Fruit fly (Drosophila melanogaster): ENCODE results near the gene PIG-Wa.
A peak's percentile ranks its signal among the peaks of the same experiment; 100 is the strongest.

The PIG-Wa gene

dm6 chr2L:2364200-2364754 is 18.7 kb upstream of the PIG-Wa start:
- TF ChIP-seq CG12605 (GFP tag; IDR thresholded peaks at IDR 0.05), result no peak
- no peak for TF ChIP-seq D1 (tag; optimal IDR thresholded peaks at IDR 0.05)
- no peak for TF ChIP-seq CG34367 (tag; optimal IDR thresholded peaks at IDR 0.05)
- TF ChIP-seq Snoo (tag; optimal IDR thresholded peaks at IDR 0.05), result no peak
- peak; percentile 18; the same call in 1 of the 2 replicates for TF ChIP-seq Ets98B (GFP tag; IDR thresholded peaks at IDR 0.05)
- no peak for TF ChIP-seq CG8301 (tag; optimal IDR thresholded peaks at IDR 0.05)
- TF ChIP-seq CG8159 (tag; optimal IDR thresholded peaks at IDR 0.05), result no peak
- TF ChIP-seq rn (GFP tag; IDR thresholded peaks at IDR 0.05), result no peak
- TF ChIP-seq CG32121 (GFP tag; IDR thresholded peaks at IDR 0.05), result 0 out of 2 replicates have a peak, but pooled peaks have one; percentile 12
- peak; percentile 14 for TF ChIP-seq EcR (GFP tag; optimal IDR thresholded peaks at IDR 0.05)
- TF ChIP-seq CG10348 (GFP tag; IDR thresholded peaks at IDR 0.05), result no peak
- peak; percentile 16; the same call in 1 of the 3 replicates for TF ChIP-seq fd96Ca (GFP tag; IDR thresholded peaks at IDR 0.05)

- TF ChIP-seq CG12605 (GFP tag; IDR thresholded peaks at IDR 0.05) (peak; percentile 56; the same call in 1 of the 2 replicates), gl (tag; optimal IDR thresholded peaks at IDR 0.05) (no peak), CG34367 (tag; optimal IDR thresholded peaks at IDR 0.05) (peak; percentile 7), CG14655 (GFP tag; optimal IDR thresholded peaks at IDR 0.05) (no peak), CG17806 (tag; optimal IDR thresholded peaks at IDR 0.05) (no peak), CG9948 (tag; optimal IDR thresholded peaks at IDR 0.05) (no peak), CG8159 (tag; optimal IDR thresholded peaks at IDR 0.05) (no peak), CG13204 (GFP tag; optimal IDR thresholded peaks at IDR 0.05) (no peak), Pif1A (GFP tag; optimal IDR thresholded peaks at IDR 0.05) (no peak), fd96Ca (GFP tag; IDR thresholded peaks at IDR 0.05) (peak; percentile 38; the same call in 1 of the 3 replicates), Snoo (tag; optimal IDR thresholded peaks at IDR 0.05) (peak; percentile 8), D1 (tag; optimal IDR thresholded peaks at IDR 0.05) (no peak), CG32121 (GFP tag; IDR thresholded peaks at IDR 0.05) (peak; percentile 53; the same call in 1 of the 2 replicates), Pif1B (GFP tag; optimal IDR thresholded peaks at IDR 0.05) (no peak), Ets98B (GFP tag; IDR thresholded peaks at IDR 0.05) (peak; percentile 58; the same call in 1 of the 2 replicates), EcR (GFP tag; optimal IDR thresholded peaks at IDR 0.05) (no peak), rn (GFP tag; IDR thresholded peaks at IDR 0.05) (no peak), CG4496 (GFP tag; IDR thresholded peaks at IDR 0.05) (peak; percentile 34; the same call in 1 of the 3 replicates), CG15710 (tag; optimal IDR thresholded peaks at IDR 0.05) (no peak), CG10348 (GFP tag; IDR thresholded peaks at IDR 0.05) (no peak)
Observed at dm6 chr2L:2365077-2365651, 17.8 kb upstream of the PIG-Wa start, which contains the start of the genes Rab5 and Axud1. Rab5 (minus strand) TSS chr2L:2365273. Axud1 (plus strand) TSS chr2L:2365345.

- TF ChIP-seq Pif1A (GFP tag; optimal IDR thresholded peaks at IDR 0.05) (peak; percentile 35), CG8159 (tag; optimal IDR thresholded peaks at IDR 0.05) (peak; percentile 51), CG34367 (tag; optimal IDR thresholded peaks at IDR 0.05) (peak; percentile 2), Pif1B (GFP tag; optimal IDR thresholded peaks at IDR 0.05) (peak; percentile 25), CG15710 (tag; optimal IDR thresholded peaks at IDR 0.05) (peak; percentile 39), D1 (tag; optimal IDR thresholded peaks at IDR 0.05) (no peak), CG4496 (GFP tag; IDR thresholded peaks at IDR 0.05) (no peak), CG8301 (tag; optimal IDR thresholded peaks at IDR 0.05) (peak; percentile 20), CG12605 (GFP tag; IDR thresholded peaks at IDR 0.05) (no peak), Snoo (tag; optimal IDR thresholded peaks at IDR 0.05) (no peak), CG14655 (GFP tag; optimal IDR thresholded peaks at IDR 0.05) (peak; percentile 38), gl (tag; optimal IDR thresholded peaks at IDR 0.05) (no peak), rn (GFP tag; IDR thresholded peaks at IDR 0.05) (no peak), fd96Ca (GFP tag; IDR thresholded peaks at IDR 0.05) (peak; percentile 12; the same call in 1 of the 3 replicates), CG10348 (GFP tag; IDR thresholded peaks at IDR 0.05) (no peak), EcR (GFP tag; optimal IDR thresholded peaks at IDR 0.05) (no peak), CG17806 (tag; optimal IDR thresholded peaks at IDR 0.05) (peak; percentile 28), CG13204 (GFP tag; optimal IDR thresholded peaks at IDR 0.05) (no peak), CG9948 (tag; optimal IDR thresholded peaks at IDR 0.05) (peak; percentile 41), CG32121 (GFP tag; IDR thresholded peaks at IDR 0.05) (no peak), Ets98B (GFP tag; IDR thresholded peaks at IDR 0.05) (no peak; the same call in 1 of the 2 replicates)
Observed at dm6 chr2L:2365655-2366214, 17.3 kb upstream of the PIG-Wa start.

- TF ChIP-seq Pif1A (GFP tag; optimal IDR thresholded peaks at IDR 0.05), result no peak
- TF ChIP-seq Snoo (tag; optimal IDR thresholded peaks at IDR 0.05), result no peak
- TF ChIP-seq CG13204 (GFP tag; optimal IDR thresholded peaks at IDR 0.05), result no peak
- TF ChIP-seq CG8301 (tag; optimal IDR thresholded peaks at IDR 0.05), result no peak
- TF ChIP-seq CG8159 (tag; optimal IDR thresholded peaks at IDR 0.05), result no peak
- no peak for TF ChIP-seq CG14655 (GFP tag; optimal IDR thresholded peaks at IDR 0.05)
- no peak for TF ChIP-seq CG17806 (tag; optimal IDR thresholded peaks at IDR 0.05)
- no peak for TF ChIP-seq CG12605 (GFP tag; IDR thresholded peaks at IDR 0.05)
- no peak for TF ChIP-seq EcR (GFP tag; optimal IDR thresholded peaks at IDR 0.05)
- TF ChIP-seq CG34367 (tag; optimal IDR thresholded peaks at IDR 0.05), result no peak
- no peak for TF ChIP-seq CG10348 (GFP tag; IDR thresholded peaks at IDR 0.05)
Observed at dm6 chr2L:2370352-2370751, 12.7 kb upstream of the PIG-Wa start.

- TF ChIP-seq CG17806 (tag; optimal IDR thresholded peaks at IDR 0.05) (no peak), Pif1B (GFP tag; optimal IDR thresholded peaks at IDR 0.05) (no peak), CG32121 (GFP tag; IDR thresholded peaks at IDR 0.05) (no peak), CG10348 (GFP tag; IDR thresholded peaks at IDR 0.05) (no peak), CG9948 (tag; optimal IDR thresholded peaks at IDR 0.05) (no peak), Ets98B (GFP tag; IDR thresholded peaks at IDR 0.05) (no peak), gl (tag; optimal IDR thresholded peaks at IDR 0.05) (no peak), CG14655 (GFP tag; optimal IDR thresholded peaks at IDR 0.05) (no peak), Pif1A (GFP tag; optimal IDR thresholded peaks at IDR 0.05) (no peak)
Observed at dm6 chr2L:2371406-2372111, 11.4 kb upstream of the PIG-Wa start, which contains the start of gene CG3597. CG3597 (minus strand) TSS chr2L:2371524.
